Worm (Caenorhabditis elegans) whole organism, late embryonic: ENCODE measurements around the gene F21D5.7.

Experiments used
- C08G9.2 ChIP-seq: sonication (generic microtip); optimal IDR thresholded peaks from 2 replicates; lab custom pipeline; 2016; ENCODE audit warnings: mild to moderate bottlenecking, missing genetic modification characterization, moderate library complexity, missing compliant biosample characterization
- C38D4.7 ChIP-seq: fragments of 200-800 bp; sonication (Bioruptor generic); optimal IDR thresholded peaks from 2 replicates; lab custom pipeline; 2018; ENCODE audit warnings: mild to moderate bottlenecking, missing genetic modification characterization, moderate library complexity, missing compliant biosample characterization
- K09A11.1 ChIP-seq: sonication (generic microtip); optimal IDR thresholded peaks from 2 replicates; lab custom pipeline; 2017; ENCODE audit warnings: antibody characterized with exemption, mild to moderate bottlenecking, missing genetic modification characterization, missing compliant biosample characterization; ENCODE audit not compliant: insufficient read depth
- ceh-14 ChIP-seq: sonication (generic microtip); optimal IDR thresholded peaks from 2 replicates; lab custom pipeline; 2016; ENCODE audit warnings: missing genotype, missing genetic modification characterization, missing compliant biosample characterization
- ceh-18 ChIP-seq: sonication (generic microtip); optimal IDR thresholded peaks from 2 replicates; lab custom pipeline; 2016; ENCODE audit warnings: missing genetic modification characterization, missing compliant biosample characterization
- ceh-24 ChIP-seq: sonication (generic microtip); optimal IDR thresholded peaks from 2 replicates; lab custom pipeline; 2016; ENCODE audit warnings: mild to moderate bottlenecking, missing genetic modification characterization, missing compliant biosample characterization
- ceh-9 ChIP-seq: sonication (generic microtip); optimal IDR thresholded peaks from 2 replicates; lab custom pipeline; 2016; ENCODE audit warnings: mild to moderate bottlenecking, missing genetic modification characterization, inconsistent platforms, missing compliant biosample characterization
- fax-1 ChIP-seq: sonication (generic microtip); optimal IDR thresholded peaks from 2 replicates; lab custom pipeline; 2016; ENCODE audit warnings: missing genotype, missing genetic modification characterization, missing compliant biosample characterization
- fkh-10 ChIP-seq: fragments of 150-350 bp; optimal IDR thresholded peaks from 2 replicates; lab custom pipeline; 2014; ENCODE audit warnings: missing biosample characterization, missing genetic modification reagents, missing genetic modification characterization
- hlh-13 ChIP-seq: fragments of 200-800 bp; sonication (Bioruptor generic); optimal IDR thresholded peaks from 2 replicates; lab custom pipeline; 2018; ENCODE audit warnings: mild to moderate bottlenecking, missing genetic modification characterization, missing compliant biosample characterization
- hlh-15 ChIP-seq: sonication (generic microtip); optimal IDR thresholded peaks from 2 replicates; lab custom pipeline; 2016; ENCODE audit warnings: missing genetic modification characterization, missing compliant biosample characterization
- nfya-1 ChIP-seq: sonication (generic microtip); optimal IDR thresholded peaks from 2 replicates; lab custom pipeline; 2017; ENCODE audit warnings: missing genetic modification characterization, mild to moderate bottlenecking, missing compliant biosample characterization, antibody characterized with exemption, moderate library complexity
- pag-3 ChIP-seq: sonication (generic microtip); optimal IDR thresholded peaks from 2 replicates; lab custom pipeline; 2016; ENCODE audit warnings: missing compliant biosample characterization, missing genetic modification characterization, borderline replicate concordance
- pat-9 ChIP-seq: fragments of 200-800 bp; sonication (Bioruptor generic); optimal IDR thresholded peaks from 2 replicates; lab custom pipeline; 2018; ENCODE audit warnings: mild to moderate bottlenecking, missing genetic modification characterization, moderate library complexity, missing compliant biosample characterization
- pha-2 ChIP-seq: sonication (generic microtip); optimal IDR thresholded peaks from 2 replicates; lab custom pipeline; 2017; ENCODE audit warnings: mild to moderate bottlenecking, missing genetic modification characterization, missing compliant biosample characterization
- pqm-1 ChIP-seq: sonication (generic microtip); optimal IDR thresholded peaks from 2 replicates; lab custom pipeline; 2016; ENCODE audit warnings: missing genetic modification characterization, missing compliant biosample characterization
- pros-1 ChIP-seq: fragments of 150-350 bp; optimal IDR thresholded peaks from 2 replicates; lab custom pipeline; 2014; ENCODE audit warnings: missing biosample characterization, missing genetic modification reagents, missing genetic modification characterization
- sdc-2 ChIP-seq: sonication (generic microtip); optimal IDR thresholded peaks from 2 replicates; lab custom pipeline; 2016; ENCODE audit warnings: missing genotype, missing genetic modification characterization, missing compliant biosample characterization
- sox-4 ChIP-seq: sonication (generic microtip); optimal IDR thresholded peaks from 2 replicates; lab custom pipeline; 2017; ENCODE audit warnings: mild to moderate bottlenecking, missing genetic modification characterization, inconsistent platforms, missing compliant biosample characterization
- tbx-2 ChIP-seq: sonication (generic microtip); optimal IDR thresholded peaks from 2 replicates; lab custom pipeline; 2016; ENCODE audit warnings: missing genetic modification characterization, missing compliant biosample characterization
- ttx-3 ChIP-seq: sonication (generic microtip); optimal IDR thresholded peaks from 2 replicates; lab custom pipeline; 2016; ENCODE audit warnings: missing genetic modification reagents, missing genetic modification characterization, missing compliant biosample characterization
- unc-3 ChIP-seq, 2 experiments: fragments of 200-800 bp in 1 of 2; sonication (Bioruptor generic) in 1 of 2; sonication (generic microtip) in 1 of 2; conservative IDR thresholded peaks in 1 of 2; optimal IDR thresholded peaks in 1 of 2; 2 replicates each; pipeline versions ENCODE4 v1.3.6 to Lab custom; 2016 to 2022; ENCODE audit warnings: missing compliant biosample characterization in 2 of 2, missing genetic modification characterization in 2 of 2, missing genetic modification reagents in 1 of 2

Gene F21D5.7

ce11 chrIV:8708046-8708445, 35.5 kb downstream of the F21D5.7 start:
- no peak for TF ChIP-seq ceh-24
- no peak for TF ChIP-seq unc-3 (GFP tag; conservative IDR thresholded peaks at IDR 0.05; lab: Robert Waterston, UW)
- TF ChIP-seq unc-3 (tag; optimal IDR thresholded peaks at IDR 0.05; lab: Kevin White, UChicago), result no peak
- no peak for TF ChIP-seq ttx-3
- no peak for TF ChIP-seq ceh-9 (tag; lab: Kevin White, UChicago)
- no peak for TF ChIP-seq sdc-2 (tag; lab: Kevin White, UChicago)
- TF ChIP-seq ceh-14 (tag; lab: Kevin White, UChicago), result no peak
- TF ChIP-seq ceh-18 (tag; lab: Kevin White, UChicago), result no peak
- no peak for TF ChIP-seq fkh-10 (GFP tag; lab: Kevin White, UChicago)
- TF ChIP-seq pqm-1 (tag; lab: Kevin White, UChicago), result no peak
- no peak for TF ChIP-seq C08G9.2 (tag; lab: Kevin White, UChicago)
- TF ChIP-seq tbx-2 (tag; lab: Kevin White, UChicago), result no peak
- TF ChIP-seq pag-3, result no peak
- TF ChIP-seq K09A11.1, result no peak

- TF ChIP-seq pat-9 (tag; lab: Kevin White, UChicago), result no peak
- TF ChIP-seq tbx-2 (tag; lab: Kevin White, UChicago), result no peak
- TF ChIP-seq C38D4.7 (GFP tag; lab: Kevin White, UChicago), result no peak
- TF ChIP-seq ceh-18 (tag; lab: Kevin White, UChicago), result no peak
- TF ChIP-seq hlh-15 (tag; lab: Kevin White, UChicago), result no peak
Observed at ce11 chrIV:8705504-8705903, 38.0 kb downstream of the F21D5.7 start, which contains the start of gene H23L24.4. Gene H23L24.4, minus strand, starts transcription at chrIV:8705604.

- TF ChIP-seq ceh-14 (tag; lab: Kevin White, UChicago) (no peak), fax-1 (no peak), fkh-10 (GFP tag; lab: Kevin White, UChicago) (no peak), pag-3 (no peak), pha-2 (tag; lab: Kevin White, UChicago) (no peak), pros-1 (no peak), hlh-13 (no peak), sox-4 (no peak), ceh-24 (no peak), ceh-9 (tag; lab: Kevin White, UChicago) (no peak), ttx-3 (no peak), nfya-1 (tag; lab: Kevin White, UChicago) (no peak)
Observed at ce11 chrIV:8697436-8697835, 46.1 kb downstream of the F21D5.7 start, which contains the start of gene ttll-11. Gene ttll-11, plus strand, starts transcription at chrIV:8697736.
